Worm (Caenorhabditis elegans) whole organism, L3 larva: ENCODE results near the gene srx-28.

ENCODE experiments used
- aly-2 ChIP-seq: fragments of 150-350 bp; optimal IDR thresholded peaks from 2 replicates; lab custom pipeline; 2014; ENCODE audit warnings: missing biosample characterization, missing genetic modification characterization
- ceh-16 ChIP-seq: sonication (generic microtip); optimal IDR thresholded peaks from 2 replicates; lab custom pipeline; 2017; ENCODE audit warnings: missing biosample characterization, missing genetic modification characterization
- ceh-28 ChIP-seq: fragments of 150-350 bp; optimal IDR thresholded peaks from 2 replicates; lab custom pipeline; 2014; ENCODE audit warnings: missing biosample characterization, missing genetic modification reagents, missing genetic modification characterization
- ceh-82 ChIP-seq: fragments of 150-350 bp; optimal IDR thresholded peaks from 2 replicates; lab custom pipeline; 2014; ENCODE audit warnings: missing biosample characterization, missing genetic modification characterization
- ceh-9 ChIP-seq: sonication (generic microtip); optimal IDR thresholded peaks from 2 replicates; lab custom pipeline; 2018; ENCODE audit warnings: missing biosample characterization, missing genetic modification characterization
- egl-27 ChIP-seq: sonication (generic microtip); optimal IDR thresholded peaks from 4 replicates; lab custom pipeline; 2017; ENCODE audit warnings: missing biosample characterization, missing genetic modification reagents, missing genetic modification characterization
- egl-5 ChIP-seq: fragments of 150-350 bp; optimal IDR thresholded peaks from 2 replicates; lab custom pipeline; 2017; ENCODE audit warnings: missing biosample characterization, missing genetic modification reagents, missing genetic modification characterization, inconsistent platforms
- elt-1 ChIP-seq: fragments of 150-350 bp; optimal IDR thresholded peaks from 2 replicates; lab custom pipeline; 2014; ENCODE audit warnings: missing biosample characterization, missing genetic modification characterization
- elt-2 ChIP-seq: sonication (generic microtip); optimal IDR thresholded peaks from 2 replicates; lab custom pipeline; 2016; ENCODE audit warnings: missing genetic modification reagents, mild to moderate bottlenecking, missing genetic modification characterization, missing compliant biosample characterization
- eor-1 ChIP-seq, 2 experiments: fragments of 150-350 bp; optimal IDR thresholded peaks; 2 replicates each; lab custom pipeline; 2014 to 2018; ENCODE audit warnings: missing biosample characterization in 2 of 2, missing genetic modification characterization in 2 of 2
- fkh-10 ChIP-seq: sonication (generic microtip); optimal IDR thresholded peaks from 2 replicates; lab custom pipeline; 2017; ENCODE audit warnings: missing biosample characterization, missing genetic modification reagents, missing genetic modification characterization
- fos-1 ChIP-seq: fragments of 150-350 bp; optimal IDR thresholded peaks from 2 replicates; lab custom pipeline; 2014; ENCODE audit warnings: missing biosample characterization, missing genetic modification characterization
- hmg-11 ChIP-seq: sonication (generic microtip); optimal IDR thresholded peaks from 2 replicates; lab custom pipeline; 2016; ENCODE audit warnings: missing genetic modification characterization, missing compliant biosample characterization
- lin-39 ChIP-seq: fragments of 150-350 bp; optimal IDR thresholded peaks from 2 replicates; lab custom pipeline; 2018; ENCODE audit warnings: missing biosample characterization, missing genetic modification reagents, missing genetic modification characterization
- mdl-1 ChIP-seq: fragments of 150-350 bp; optimal IDR thresholded peaks from 2 replicates; lab custom pipeline; 2014; ENCODE audit warnings: missing biosample characterization, missing genetic modification characterization
- nfya-1 ChIP-seq: sonication (generic microtip); optimal IDR thresholded peaks from 2 replicates; lab custom pipeline; 2017; ENCODE audit warnings: missing genetic modification characterization, mild to moderate bottlenecking, missing compliant biosample characterization, antibody characterized with exemption, moderate library complexity; ENCODE audit not compliant: insufficient read depth
- nhr-11 ChIP-seq: fragments of 150-350 bp; optimal IDR thresholded peaks from 2 replicates; lab custom pipeline; 2014; ENCODE audit warnings: missing biosample characterization, missing genetic modification characterization
- nhr-23 ChIP-seq: fragments of 150-350 bp; optimal IDR thresholded peaks from 2 replicates; lab custom pipeline; 2014; ENCODE audit warnings: missing biosample characterization, missing genetic modification reagents, missing genetic modification characterization
- nhr-237 ChIP-seq: fragments of 150-350 bp; optimal IDR thresholded peaks from 2 replicates; lab custom pipeline; 2014; ENCODE audit warnings: missing biosample characterization, missing genetic modification characterization
- nhr-28 ChIP-seq: fragments of 150-350 bp; optimal IDR thresholded peaks from 2 replicates; lab custom pipeline; 2014; ENCODE audit warnings: missing biosample characterization, missing genetic modification characterization
- nhr-76 ChIP-seq: fragments of 150-350 bp; sonication (generic microtip); optimal IDR thresholded peaks from 5 replicates; lab custom pipeline; 2014; ENCODE audit warnings: missing biosample characterization, missing genetic modification characterization
- nhr-77 ChIP-seq: fragments of 150-350 bp; optimal IDR thresholded peaks from 2 replicates; lab custom pipeline; 2014; ENCODE audit warnings: missing biosample characterization, missing genetic modification characterization
- pha-4 ChIP-seq: fragments of 150-350 bp; optimal IDR thresholded peaks from 2 replicates; lab custom pipeline; 2014; ENCODE audit warnings: missing biosample characterization, missing genetic modification reagents, missing genetic modification characterization
- pqm-1 ChIP-seq: fragments of 150-350 bp; optimal IDR thresholded peaks from 2 replicates; lab custom pipeline; 2017; ENCODE audit warnings: missing biosample characterization, missing genetic modification characterization, inconsistent platforms
- snpc-4 ChIP-seq: fragments of 150-350 bp; optimal IDR thresholded peaks from 2 replicates; lab custom pipeline; 2014; ENCODE audit warnings: missing biosample characterization, missing genetic modification characterization
- unc-39 ChIP-seq: sonication (generic microtip); optimal IDR thresholded peaks from 4 replicates; lab custom pipeline; 2017; ENCODE audit warnings: missing biosample characterization, missing genetic modification characterization
- unc-62 ChIP-seq: fragments of 150-350 bp; sonication (generic microtip); optimal IDR thresholded peaks from 4 replicates; lab custom pipeline; 2014; ENCODE audit warnings: missing biosample characterization, missing genetic modification reagents, missing genetic modification characterization
- zag-1 ChIP-seq: fragments of 150-350 bp; optimal IDR thresholded peaks from 2 replicates; lab custom pipeline; 2014; ENCODE audit warnings: missing biosample characterization, missing genetic modification characterization
- ztf-11 ChIP-seq: fragments of 150-350 bp; optimal IDR thresholded peaks from 2 replicates; lab custom pipeline; 2014; ENCODE audit warnings: missing biosample characterization, missing genetic modification characterization
- ztf-4 ChIP-seq: fragments of 150-350 bp; optimal IDR thresholded peaks from 2 replicates; lab custom pipeline; 2014; ENCODE audit warnings: missing biosample characterization, missing genetic modification characterization

The srx-28 gene

DNA sequence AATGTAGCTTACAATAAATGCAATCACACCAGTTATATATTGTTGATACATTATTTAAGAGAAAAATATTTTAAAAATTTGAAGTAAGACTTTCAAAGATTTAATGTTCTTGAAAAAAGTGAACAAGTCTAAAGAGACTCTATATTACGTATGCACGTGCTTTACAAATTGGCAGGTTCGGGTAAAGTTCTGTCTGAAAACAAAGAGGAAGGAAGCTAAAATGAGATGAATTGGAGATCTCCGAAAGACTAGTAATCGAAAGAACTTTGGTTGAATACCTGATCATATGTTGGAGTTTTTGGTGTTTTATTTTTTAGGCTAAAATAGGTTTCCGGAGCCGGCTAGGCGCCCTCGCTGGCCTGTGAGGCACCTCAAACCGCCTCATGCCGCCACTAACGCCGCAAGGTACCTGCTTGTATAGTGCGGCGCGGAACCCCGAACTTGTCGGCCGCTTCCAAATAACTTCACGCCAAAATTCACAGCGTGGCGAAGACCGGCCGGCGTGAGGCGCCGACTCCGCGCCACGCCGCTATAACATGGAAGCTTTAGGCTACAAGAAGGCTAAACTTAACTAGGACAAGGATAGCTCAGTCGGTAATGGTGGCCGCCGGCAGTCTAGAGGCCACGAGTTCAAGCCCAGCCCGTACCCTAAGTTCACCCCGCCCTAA lies at the start of gene srx-28:
TSS of gene srx-28 (minus strand) at position 51 of the 668 bp plus-strand sequence.
- TF ChIP-seq fkh-10: no peak
- TF ChIP-seq nhr-11 (tag; lab: Kevin White, UChicago): no peak
- no peak for TF ChIP-seq nfya-1
- no peak for TF ChIP-seq ceh-82 (tag; lab: Kevin White, UChicago)
- no peak for TF ChIP-seq pqm-1
- no peak for TF ChIP-seq ceh-16 (tag; lab: Kevin White, UChicago)
- TF ChIP-seq egl-5 (tag; lab: Kevin White, UChicago): no peak
- no peak for TF ChIP-seq mdl-1
- TF ChIP-seq elt-2 (tag; lab: Kevin White, UChicago): no peak
- TF ChIP-seq, all 47 proteins: peak for 0

DNA sequence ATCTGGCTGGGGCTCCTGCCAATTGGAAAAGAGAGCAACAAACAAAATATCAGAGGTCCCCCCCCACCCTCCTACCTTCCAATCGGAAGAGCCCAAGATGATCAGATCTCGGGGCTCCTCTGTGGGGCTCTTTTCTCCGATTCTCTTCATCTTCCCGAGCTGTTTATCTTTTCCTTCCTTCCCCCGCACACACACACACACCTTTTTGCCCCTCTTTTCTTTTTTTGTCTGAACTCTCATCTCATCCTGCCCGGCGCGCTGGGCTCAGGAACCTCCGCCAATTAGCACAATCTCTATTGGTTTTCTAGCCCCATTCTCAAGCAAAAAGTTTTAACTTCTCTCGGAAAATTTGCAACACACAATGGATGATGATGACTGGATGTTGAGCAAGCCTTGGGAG lies 46.2 kb upstream of the srx-28 start:
- peak; percentile 54 for TF ChIP-seq nfya-1
- TF ChIP-seq elt-1 (tag; lab: Kevin White, UChicago): no peak

DNA sequence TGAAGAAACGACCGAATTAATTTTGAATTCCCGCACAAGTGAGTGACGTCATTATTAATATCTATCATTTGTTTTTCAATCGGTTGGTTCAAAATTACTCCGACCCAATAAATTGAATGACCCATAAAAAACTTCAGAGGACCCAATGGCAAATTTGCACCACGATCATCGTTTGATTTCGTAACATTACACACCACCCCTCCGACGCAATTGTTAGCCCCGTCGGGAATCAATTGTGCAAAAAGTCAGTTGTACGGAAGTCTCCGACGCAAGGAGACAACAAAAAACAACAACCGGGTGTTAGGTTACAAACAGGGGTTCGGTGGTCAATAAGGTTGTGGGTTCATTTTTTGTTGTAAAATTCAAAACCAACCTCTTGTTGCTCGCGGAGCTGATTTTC lies 44.9 kb upstream of the srx-28 start:
- peak; percentile 78 for TF ChIP-seq egl-5 (tag; lab: Kevin White, UChicago)
- no peak for TF ChIP-seq unc-39 (tag; lab: Kevin White, UChicago)
- TF ChIP-seq pha-4 (tag; lab: Kevin White, UChicago): peak; percentile 6
- TF ChIP-seq, all 47 proteins: peak for 2

DNA sequence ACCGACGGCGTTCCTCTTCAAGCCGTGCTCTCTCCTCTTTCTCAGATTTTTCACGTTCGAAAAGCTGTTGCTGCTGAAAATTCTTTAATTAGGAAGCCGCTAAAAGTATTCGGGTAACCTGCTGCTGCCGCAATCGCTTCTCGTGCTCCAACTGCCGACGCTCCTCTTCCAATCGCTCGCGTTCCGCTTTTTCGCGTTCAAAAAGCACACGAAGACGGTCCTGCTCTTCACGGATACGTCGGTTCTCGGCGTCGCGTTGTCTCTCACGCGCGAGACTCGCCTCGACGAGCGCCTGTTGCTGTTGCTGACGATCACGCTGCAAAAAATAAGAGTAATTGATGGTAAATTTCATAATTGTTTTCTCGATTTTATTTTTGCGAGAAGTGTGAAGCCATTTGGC lies 43.6 kb upstream of the srx-28 start:
- TF ChIP-seq nhr-11 (tag; lab: Kevin White, UChicago) (no peak), nfya-1 (no peak), elt-1 (tag; lab: Kevin White, UChicago) (no peak), ceh-9 (tag; lab: Kevin White, UChicago) (no peak), ceh-16 (tag; lab: Kevin White, UChicago) (no peak), zag-1 (tag; lab: Kevin White, UChicago) (no peak), unc-62 (no peak), eor-1 (tag; optimal IDR thresholded peaks at IDR 0.05; lab: Kevin White, UChicago) (no peak), nhr-76 (tag; lab: Kevin White, UChicago) (no peak), egl-5 (tag; lab: Kevin White, UChicago) (no peak), nhr-77 (tag; lab: Kevin White, UChicago) (no peak)

DNA sequence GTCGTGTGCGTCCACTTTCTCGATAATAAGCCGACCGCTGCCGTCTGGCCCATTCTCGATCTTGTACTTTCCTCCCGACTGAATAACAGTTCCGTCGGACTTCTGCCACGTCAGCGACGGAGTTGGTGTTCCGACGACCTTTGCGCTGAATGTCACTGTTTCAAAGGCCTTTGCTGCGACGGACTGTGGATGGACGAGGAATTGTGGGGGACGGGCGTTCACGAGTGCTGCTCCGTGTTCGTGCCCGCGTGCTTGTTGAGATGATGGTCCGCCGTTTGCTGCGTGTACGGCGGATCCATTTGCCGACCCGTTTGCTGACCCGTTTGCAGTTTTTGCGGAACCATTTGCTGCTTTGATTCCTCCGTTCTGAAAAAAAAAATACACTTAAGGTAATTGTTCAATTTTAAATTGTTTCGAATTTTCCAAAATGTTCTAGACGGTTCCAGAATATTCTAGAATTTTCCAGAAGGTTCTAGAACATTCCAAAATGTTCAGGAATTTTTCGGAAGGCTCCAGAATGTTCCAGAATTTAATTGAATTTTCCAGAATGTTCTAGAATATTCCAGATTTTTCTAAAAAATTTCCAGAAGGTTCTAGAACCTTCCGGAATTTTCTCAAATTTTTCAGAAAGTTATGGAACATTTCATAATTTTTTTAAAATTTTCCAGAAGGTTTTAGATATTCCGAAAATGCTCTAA lies 42.2 kb upstream of the srx-28 start:
- TF ChIP-seq ztf-4 (tag; lab: Kevin White, UChicago) (no peak), ceh-28 (tag; lab: Kevin White, UChicago) (no peak), aly-2 (no peak), hmg-11 (no peak), nfya-1 (no peak), nhr-28 (tag; lab: Kevin White, UChicago) (no peak), nhr-23 (tag; lab: Kevin White, UChicago) (no peak), ceh-9 (tag; lab: Kevin White, UChicago) (no peak), ztf-11 (no peak), fkh-10 (no peak)

DNA sequence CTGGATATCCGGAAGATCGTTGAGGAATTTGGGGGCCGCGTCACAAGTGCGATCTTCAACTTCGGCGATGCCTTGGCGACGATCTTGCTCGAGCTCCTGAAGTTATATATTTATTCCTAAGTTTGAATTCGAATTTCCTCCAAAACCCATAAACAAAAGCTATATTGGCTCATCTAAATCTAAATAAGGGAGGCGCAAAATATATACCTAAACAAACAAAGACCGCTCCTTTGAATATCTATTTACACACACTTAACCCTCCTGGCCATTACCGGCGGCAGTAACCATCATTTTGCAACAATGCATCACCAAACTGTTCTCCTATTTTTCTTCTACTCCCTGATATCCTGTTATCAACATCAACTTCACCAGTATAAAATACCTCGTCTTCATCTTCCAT lies 38.9 kb upstream of the srx-28 start, which contains the start of gene F54E2.2:
TSS of gene F54E2.2 (plus strand) at position 301 of the 400 bp plus-strand sequence.
- TF ChIP-seq snpc-4 (tag; lab: Kevin White, UChicago) (no peak), ztf-11 (no peak), mdl-1 (no peak), nhr-28 (tag; lab: Kevin White, UChicago) (no peak), fos-1 (tag; lab: Kevin White, UChicago) (no peak), ceh-9 (tag; lab: Kevin White, UChicago) (no peak), ztf-4 (tag; lab: Kevin White, UChicago) (no peak), zag-1 (tag; lab: Kevin White, UChicago) (no peak), hmg-11 (no peak), lin-39 (tag; lab: Kevin White, UChicago) (no peak), elt-1 (tag; lab: Kevin White, UChicago) (no peak), egl-27 (tag; lab: Kevin White, UChicago) (no peak), nhr-237 (tag; lab: Kevin White, UChicago) (no peak)
